Worm (Caenorhabditis elegans): ENCODE data around the gene C54C6.7.
A peak's percentile ranks its signal among the peaks of the same experiment; 100 is the strongest.

Gene C54C6.7

DNA sequence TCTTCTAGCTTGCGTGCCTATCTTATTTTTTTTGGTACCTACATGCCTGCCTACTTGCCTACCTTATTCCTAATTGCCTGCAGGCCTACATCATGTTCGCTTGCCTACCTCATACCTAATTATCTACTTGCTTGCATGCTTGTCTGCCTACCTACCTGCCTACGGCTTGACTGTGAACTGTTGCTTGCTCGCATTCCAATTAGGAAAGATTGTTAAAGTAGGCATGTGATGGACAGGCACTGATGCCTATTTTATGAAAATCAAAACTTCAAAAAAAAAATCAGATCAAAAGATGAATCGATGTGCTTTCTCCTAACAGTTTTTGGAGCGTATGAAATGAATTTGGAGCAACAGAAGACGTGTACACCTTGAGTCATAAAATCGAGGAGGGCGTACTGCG lies 4.1 kb upstream of the C54C6.7 start:
- no peak for TF ChIP-seq ZK337.2 (GFP tag; IDR thresholded peaks at IDR 0.05)
- TF ChIP-seq aha-1 (tag): peak; percentile 84

DNA sequence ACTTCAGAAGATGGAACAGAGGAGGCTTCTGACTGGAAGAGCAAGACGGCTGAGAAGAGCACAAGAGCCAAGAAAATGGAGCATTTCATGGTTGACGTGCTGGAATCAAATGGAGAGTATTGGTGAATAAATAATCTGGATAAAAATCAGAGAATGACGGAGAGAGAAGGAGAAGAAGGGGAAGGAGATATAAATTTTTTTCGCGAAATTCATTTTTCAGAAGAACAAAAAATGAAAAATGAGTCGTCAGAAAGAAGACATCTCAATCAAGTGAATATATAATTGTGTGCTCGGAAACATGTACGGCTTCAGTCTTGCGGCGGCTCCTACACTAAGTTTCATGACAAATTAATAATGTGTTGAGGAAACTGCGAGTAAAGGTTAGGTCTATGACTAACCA lies 3.5 kb upstream of the C54C6.7 start, which contains the start of gene C54C6.5:
Gene C54C6.5, minus strand, starts transcription at position 101 of the 400 bp plus-strand sequence.
- no peak for TF ChIP-seq mdl-1 (tag; optimal IDR thresholded peaks at IDR 0.05)
- no peak for TF ChIP-seq ceh-28 (tag; optimal IDR thresholded peaks at IDR 0.05)
- no peak for TF ChIP-seq lin-15B (tag; optimal IDR thresholded peaks at IDR 0.05)
- TF ChIP-seq madf-9 (GFP tag; conservative IDR thresholded peaks at IDR 0.05): no peak
- no peak for TF ChIP-seq ctbp-1 (GFP tag; IDR thresholded peaks at IDR 0.05)
- no peak for TF ChIP-seq unc-130 (GFP tag; optimal IDR thresholded peaks at IDR 0.05)
- TF ChIP-seq unc-39 (tag; optimal IDR thresholded peaks at IDR 0.05): no peak
- no peak for TF ChIP-seq nhr-28 (tag; optimal IDR thresholded peaks at IDR 0.05)
- TF ChIP-seq T20F7.1 (GFP tag; optimal IDR thresholded peaks at IDR 0.05): no peak
- TF ChIP-seq set-16 (GFP tag; IDR thresholded peaks at IDR 0.05): no peak
- TF ChIP-seq duxl-1 (tag; optimal IDR thresholded peaks at IDR 0.05; ENCODE audit: poor library complexity): no peak

DNA sequence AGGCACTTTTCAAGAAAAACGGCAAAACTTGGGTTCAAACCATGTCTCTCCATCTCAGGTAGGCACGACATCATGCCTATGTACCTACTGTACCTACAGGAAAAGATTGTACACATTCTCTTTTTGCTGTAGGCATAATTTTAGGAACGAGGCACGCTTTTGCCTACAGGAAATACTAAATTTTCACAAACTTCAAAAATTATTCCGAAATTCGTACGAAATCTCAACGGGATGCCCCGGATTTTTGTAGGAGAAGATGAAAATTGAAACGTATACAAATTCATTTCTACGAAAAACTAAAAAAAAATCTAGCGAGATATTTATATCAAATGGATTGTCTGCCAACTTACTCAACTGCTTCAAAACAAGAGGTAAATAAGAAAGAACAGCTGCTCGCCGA lies 1.8 kb upstream of the C54C6.7 start, which contains the start of gene C54C6.11:
Gene C54C6.11, plus strand, starts transcription at position 301 of the 400 bp plus-strand sequence.
- TF ChIP-seq daf-12 (tag; optimal IDR thresholded peaks at IDR 0.05): no peak
- TF ChIP-seq unc-62 (GFP tag; optimal IDR thresholded peaks at IDR 0.05 in 1 of 2): peak in 1 of 2 experiments; percentile 51
- no peak for TF ChIP-seq unc-62 (tag; optimal IDR thresholded peaks at IDR 0.05)

DNA sequence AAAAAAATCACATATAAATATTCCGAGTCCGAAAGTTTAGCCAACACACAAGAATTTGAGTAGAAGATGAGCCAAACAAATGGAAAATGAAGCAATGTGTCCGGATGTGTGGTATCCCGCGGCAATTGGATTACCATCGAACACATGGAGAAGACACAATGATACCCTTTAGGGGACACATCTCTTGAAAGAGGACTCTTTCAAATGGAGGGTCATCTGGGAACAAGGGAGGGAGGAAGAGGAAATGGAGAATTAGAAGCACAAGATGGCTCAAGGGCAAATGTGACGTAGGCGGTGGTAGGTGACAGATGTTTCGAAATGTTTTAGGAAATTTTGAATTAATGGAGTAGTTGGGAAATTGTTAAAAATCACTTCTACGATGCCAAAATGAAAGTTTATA lies 3.2 kb downstream of the C54C6.7 start:
- TF ChIP-seq nhr-48 (tag; optimal IDR thresholded peaks at IDR 0.05) (no peak), ZK337.2 (GFP tag; IDR thresholded peaks at IDR 0.05) (no peak), nhr-11 (tag; optimal IDR thresholded peaks at IDR 0.05) (no peak), ceh-32 (tag; optimal IDR thresholded peaks at IDR 0.05; ENCODE audit: poor library complexity) (no peak), nhr-237 (tag; optimal IDR thresholded peaks at IDR 0.05) (no peak), R02D3.7 (tag; optimal IDR thresholded peaks at IDR 0.05) (no peak), php-3 (GFP tag; IDR thresholded peaks at IDR 0.05) (no peak), duxl-1 (tag; optimal IDR thresholded peaks at IDR 0.05; ENCODE audit: poor library complexity) (no peak), F37D6.2 (tag; optimal IDR thresholded peaks at IDR 0.05) (no peak), mes-2 (tag; optimal IDR thresholded peaks at IDR 0.05; ENCODE audit: poor library complexity, severe bottlenecking) (no peak), lsy-2 (tag; optimal IDR thresholded peaks at IDR 0.05) (peak in 1 of 2 experiments; percentile 7), madf-9 (GFP tag; conservative IDR thresholded peaks at IDR 0.05) (no peak), unc-130 (GFP tag; optimal IDR thresholded peaks at IDR 0.05) (no peak), unc-62 (GFP tag; optimal IDR thresholded peaks at IDR 0.05 in 1 of 2) (peak in 1 of 2 experiments; percentile 44), unc-62 (tag; optimal IDR thresholded peaks at IDR 0.05) (no peak), ztf-11 (tag; optimal IDR thresholded peaks at IDR 0.05) (no peak), nhr-6 (tag; optimal IDR thresholded peaks at IDR 0.05) (no peak), cey-2 (tag; optimal IDR thresholded peaks at IDR 0.05; ENCODE audit: borderline replicate concordance, insufficient read depth) (no peak), Y5F2A.4 (GFP tag; optimal IDR thresholded peaks at IDR 0.05) (no peak), aha-1 (tag) (peak; percentile 44), zfp-3 (GFP tag; conservative IDR thresholded peaks at IDR 0.05) (no peak), hif-1 (tag; optimal IDR thresholded peaks at IDR 0.05) (no peak), daf-8 (GFP tag; IDR thresholded peaks at IDR 0.05) (no peak), tra-1 (GFP tag; IDR thresholded peaks at IDR 0.05) (no peak)

DNA sequence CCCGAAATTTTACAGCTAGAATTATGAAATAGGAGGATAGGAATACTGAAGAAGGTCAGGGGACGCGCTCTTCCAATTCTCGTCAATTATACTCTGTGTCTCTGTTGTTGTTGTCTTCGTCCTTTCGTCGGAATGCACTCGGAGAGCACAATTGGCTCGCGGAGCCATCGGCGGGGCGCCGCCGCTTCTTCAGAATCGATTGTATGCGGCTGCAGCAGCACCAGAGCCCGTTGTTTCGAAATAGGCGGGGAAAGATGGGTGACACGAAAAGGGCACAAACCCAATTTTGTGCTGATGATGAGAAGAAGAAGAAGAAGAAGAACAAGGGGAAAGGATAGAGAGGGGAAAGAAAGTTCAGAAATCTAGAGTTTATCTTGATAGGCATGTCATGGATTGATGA lies 4.1 kb downstream of the C54C6.7 start:
- TF ChIP-seq dmd-6 (GFP tag; IDR thresholded peaks at IDR 0.05) (no peak), F44E2.7 (GFP tag; IDR thresholded peaks at IDR 0.05) (no peak), Y105C5A.15 (GFP tag; IDR thresholded peaks at IDR 0.05) (no peak), ces-1 (GFP tag; optimal IDR thresholded peaks at IDR 0.05) (peak; percentile 11), F37D6.2 (tag; optimal IDR thresholded peaks at IDR 0.05) (peak; percentile 42), lsy-2 (tag; optimal IDR thresholded peaks at IDR 0.05) (peak in 1 of 2 experiments; percentile 40), ztf-11 (tag; optimal IDR thresholded peaks at IDR 0.05) (no peak), nhr-77 (tag; optimal IDR thresholded peaks at IDR 0.05) (no peak), hmg-1.1 (GFP tag; IDR thresholded peaks at IDR 0.05) (0 out of 2 replicates have a peak, but pooled peaks have one; percentile 13), nhr-28 (tag; optimal IDR thresholded peaks at IDR 0.05) (no peak), nhr-102 (tag; optimal IDR thresholded peaks at IDR 0.05) (no peak), ctbp-1 (GFP tag; IDR thresholded peaks at IDR 0.05) (peak; percentile 54; the same call in 1 of the 2 replicates), zfp-3 (GFP tag; conservative IDR thresholded peaks at IDR 0.05) (no peak), mes-2 (tag; optimal IDR thresholded peaks at IDR 0.05; ENCODE audit: poor library complexity, severe bottlenecking) (no peak), aha-1 (tag) (no peak), rbr-2 (tag; optimal IDR thresholded peaks at IDR 0.05) (peak; percentile 30), spr-1 (tag; optimal IDR thresholded peaks at IDR 0.05) (no peak), egl-27 (tag; optimal IDR thresholded peaks at IDR 0.05) (no peak), daf-12 (tag; optimal IDR thresholded peaks at IDR 0.05) (no peak)

Measured in whole organism, L4 larva.